Fruit fly (Drosophila melanogaster): ENCODE data around the gene CG13312.

DNA sequence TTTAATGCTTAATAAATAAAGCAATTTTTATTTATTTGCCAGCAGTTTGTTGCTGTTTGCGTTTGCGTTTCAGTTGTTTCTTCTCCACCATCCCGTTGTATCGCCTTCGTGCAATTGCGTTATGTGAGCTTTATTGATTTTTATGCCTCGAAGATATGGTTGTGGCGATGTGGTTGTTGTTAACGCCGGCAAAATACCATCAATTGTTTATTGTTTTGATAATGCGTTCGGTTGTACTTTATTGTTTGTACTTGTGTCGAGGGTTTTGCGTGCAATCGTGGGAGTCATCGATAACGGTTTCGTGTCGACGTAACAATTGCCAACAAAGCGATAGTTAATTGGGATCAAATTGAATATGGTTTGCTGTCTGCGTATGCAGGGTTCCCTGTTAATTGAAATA is 35.3 kb upstream of the CG13312 start:
- TF ChIP-seq Crg-1 (GFP tag; optimal IDR thresholded peaks at IDR 0.05), result no peak
- no peak for TF ChIP-seq CG7045 (GFP tag; optimal IDR thresholded peaks at IDR 0.05)
- no peak for TF ChIP-seq pad (GFP tag; optimal IDR thresholded peaks at IDR 0.05)
- no peak for TF ChIP-seq Clk (GFP tag; optimal IDR thresholded peaks at IDR 0.05)
- no peak for TF ChIP-seq tj (GFP tag; optimal IDR thresholded peaks at IDR 0.05)
- TF ChIP-seq kay (GFP tag; ENCODE audit: borderline replicate concordance), result no peak
- no peak for TF ChIP-seq cnc (optimal IDR thresholded peaks at IDR 0.05)

Data from whole organism, adult.